Worm (Caenorhabditis elegans) whole organism, L3 larva: ENCODE results near the gene Y47D7A.6.

Experiments
- aly-2 ChIP-seq: fragments of 150-350 bp; optimal IDR thresholded peaks from 2 replicates; lab custom pipeline; 2014; ENCODE audit warnings: missing biosample characterization, missing genetic modification characterization
- daf-12 ChIP-seq: fragments of 150-350 bp; optimal IDR thresholded peaks from 2 replicates; lab custom pipeline; 2014; ENCODE audit warnings: missing biosample characterization, missing genetic modification reagents, missing genetic modification characterization
- lin-39 ChIP-seq: fragments of 150-350 bp; optimal IDR thresholded peaks from 2 replicates; lab custom pipeline; 2018; ENCODE audit warnings: missing biosample characterization, missing genetic modification reagents, missing genetic modification characterization
- nhr-12 ChIP-seq: fragments of 150-350 bp; optimal IDR thresholded peaks from 2 replicates; lab custom pipeline; 2014; ENCODE audit warnings: missing biosample characterization, missing genetic modification characterization
- pqm-1 ChIP-seq: fragments of 150-350 bp; optimal IDR thresholded peaks from 2 replicates; lab custom pipeline; 2017; ENCODE audit warnings: missing biosample characterization, missing genetic modification characterization, inconsistent platforms
- unc-62 ChIP-seq: fragments of 150-350 bp; sonication (generic microtip); optimal IDR thresholded peaks from 4 replicates; lab custom pipeline; 2014; ENCODE audit warnings: missing biosample characterization, missing genetic modification reagents, missing genetic modification characterization

ce11 chrV:4411714-4412113 lies 6.3 kb downstream of the Y47D7A.6 start, which contains the start of gene Y47D7A.17:
- no peak for TF ChIP-seq pqm-1
- TF ChIP-seq aly-2 (tag; lab: Kevin White, UChicago): no peak
- no peak for TF ChIP-seq nhr-12 (tag; lab: Kevin White, UChicago)
- no peak for TF ChIP-seq daf-12 (tag; lab: Kevin White, UChicago)
- TF ChIP-seq unc-62 (GFP tag; lab: Kevin White, UChicago): no peak
- no peak for TF ChIP-seq lin-39 (tag; lab: Kevin White, UChicago)
